Worm (Caenorhabditis elegans) whole organism, late embryonic: ENCODE results near the gene Y47D3B.3.

Source experiments
- F13H6.1 ChIP-seq: sonication (generic microtip); optimal IDR thresholded peaks from 2 replicates; lab custom pipeline; 2016; ENCODE audit warnings: missing genetic modification characterization, missing compliant biosample characterization
- K02D7.2 ChIP-seq: sonication (generic microtip); optimal IDR thresholded peaks from 2 replicates; lab custom pipeline; 2017; ENCODE audit warnings: mild to moderate bottlenecking, missing genetic modification characterization, missing compliant biosample characterization
- Y22D7AL.16 ChIP-seq: sonication (generic microtip); optimal IDR thresholded peaks from 2 replicates; lab custom pipeline; 2016; ENCODE audit warnings: missing genetic modification characterization, missing compliant biosample characterization
- ahr-1 ChIP-seq: sonication (generic microtip); optimal IDR thresholded peaks from 2 replicates; lab custom pipeline; 2016; ENCODE audit warnings: missing genetic modification characterization, missing compliant biosample characterization
- ceh-14 ChIP-seq: sonication (generic microtip); optimal IDR thresholded peaks from 2 replicates; lab custom pipeline; 2016; ENCODE audit warnings: missing genotype, missing genetic modification characterization, missing compliant biosample characterization
- ceh-18 ChIP-seq: sonication (generic microtip); optimal IDR thresholded peaks from 2 replicates; lab custom pipeline; 2016; ENCODE audit warnings: missing genetic modification characterization, missing compliant biosample characterization
- ceh-31 ChIP-seq: sonication (generic microtip); optimal IDR thresholded peaks from 2 replicates; lab custom pipeline; 2016; ENCODE audit warnings: missing genetic modification characterization, missing compliant biosample characterization
- ceh-45 ChIP-seq: fragments of 200-800 bp; sonication (Bioruptor generic); IDR thresholded peaks from 2 replicates; pipeline ENCODE4 v1.3.6; 2022; ENCODE audit warnings: missing genetic modification reagents, missing genetic modification characterization, missing compliant biosample characterization
- ceh-48 ChIP-seq: sonication (generic microtip); optimal IDR thresholded peaks from 2 replicates; lab custom pipeline; 2016; ENCODE audit warnings: missing genetic modification characterization, inconsistent platforms, missing compliant biosample characterization
- che-1 ChIP-seq: sonication (generic microtip); optimal IDR thresholded peaks from 2 replicates; lab custom pipeline; 2016; ENCODE audit warnings: mild to moderate bottlenecking, missing genetic modification characterization, missing compliant biosample characterization
- dmd-4 ChIP-seq: sonication (generic microtip); optimal IDR thresholded peaks from 2 replicates; lab custom pipeline; 2016; ENCODE audit warnings: borderline replicate concordance, missing genetic modification characterization, missing compliant biosample characterization
- dve-1 ChIP-seq: sonication (generic microtip); optimal IDR thresholded peaks from 2 replicates; lab custom pipeline; 2017; ENCODE audit warnings: antibody characterized with exemption, mild to moderate bottlenecking, missing genetic modification characterization, missing compliant biosample characterization
- elt-2 ChIP-seq: sonication (generic microtip); optimal IDR thresholded peaks from 2 replicates; lab custom pipeline; 2016; ENCODE audit warnings: missing genetic modification reagents, missing genetic modification characterization, missing compliant biosample characterization
- ets-4 ChIP-seq: sonication (generic microtip); optimal IDR thresholded peaks from 2 replicates; lab custom pipeline; 2016; ENCODE audit warnings: missing genetic modification characterization, missing compliant biosample characterization
- eyg-1 ChIP-seq: sonication (generic microtip); optimal IDR thresholded peaks from 2 replicates; lab custom pipeline; 2016; ENCODE audit warnings: missing genotype, missing genetic modification characterization, missing compliant biosample characterization
- fkh-10 ChIP-seq: fragments of 150-350 bp; optimal IDR thresholded peaks from 2 replicates; lab custom pipeline; 2014; ENCODE audit warnings: missing biosample characterization, missing genetic modification reagents, missing genetic modification characterization
- fkh-6 ChIP-seq: sonication (generic microtip); optimal IDR thresholded peaks from 2 replicates; lab custom pipeline; 2016; ENCODE audit warnings: missing genetic modification characterization, missing compliant biosample characterization
- hlh-13 ChIP-seq: fragments of 200-800 bp; sonication (Bioruptor generic); optimal IDR thresholded peaks from 2 replicates; lab custom pipeline; 2018; ENCODE audit warnings: mild to moderate bottlenecking, missing genetic modification characterization, missing compliant biosample characterization
- hlh-15 ChIP-seq: sonication (generic microtip); optimal IDR thresholded peaks from 2 replicates; lab custom pipeline; 2016; ENCODE audit warnings: missing genetic modification characterization, missing compliant biosample characterization
- hlh-6 ChIP-seq: sonication (generic microtip); optimal IDR thresholded peaks from 2 replicates; lab custom pipeline; 2016; ENCODE audit warnings: missing genotype, missing genetic modification characterization, missing compliant biosample characterization
- hlh-8 ChIP-seq: sonication (generic microtip); optimal IDR thresholded peaks from 2 replicates; lab custom pipeline; 2016; ENCODE audit warnings: missing genotype, missing genetic modification characterization, missing compliant biosample characterization
- madf-2 ChIP-seq: sonication (generic microtip); optimal IDR thresholded peaks from 2 replicates; lab custom pipeline; 2017; ENCODE audit warnings: missing genetic modification characterization, missing compliant biosample characterization
- nfya-1 ChIP-seq: sonication (generic microtip); optimal IDR thresholded peaks from 2 replicates; lab custom pipeline; 2017; ENCODE audit warnings: missing genetic modification characterization, mild to moderate bottlenecking, missing compliant biosample characterization, antibody characterized with exemption, moderate library complexity
- nhr-11 ChIP-seq: fragments of 150-350 bp; optimal IDR thresholded peaks from 2 replicates; lab custom pipeline; 2014; ENCODE audit warnings: missing biosample characterization, missing genetic modification characterization
- nhr-232 ChIP-seq: sonication (generic microtip); optimal IDR thresholded peaks from 2 replicates; lab custom pipeline; 2016; ENCODE audit warnings: missing genetic modification characterization, missing compliant biosample characterization
- pat-9 ChIP-seq: fragments of 200-800 bp; sonication (Bioruptor generic); optimal IDR thresholded peaks from 2 replicates; lab custom pipeline; 2018; ENCODE audit warnings: mild to moderate bottlenecking, missing genetic modification characterization, moderate library complexity, missing compliant biosample characterization
- pha-2 ChIP-seq: sonication (generic microtip); optimal IDR thresholded peaks from 2 replicates; lab custom pipeline; 2017; ENCODE audit warnings: mild to moderate bottlenecking, missing genetic modification characterization, missing compliant biosample characterization
- pha-4 ChIP-seq: fragments of 150-350 bp; optimal IDR thresholded peaks from 2 replicates; lab custom pipeline; 2018; ENCODE audit warnings: missing biosample characterization, missing genetic modification reagents, missing genetic modification characterization
- pros-1 ChIP-seq: fragments of 150-350 bp; optimal IDR thresholded peaks from 2 replicates; lab custom pipeline; 2014; ENCODE audit warnings: missing biosample characterization, missing genetic modification reagents, missing genetic modification characterization
- ref-2 ChIP-seq: sonication (generic microtip); optimal IDR thresholded peaks from 2 replicates; lab custom pipeline; 2016; ENCODE audit warnings: missing genetic modification characterization, missing compliant biosample characterization
- rnt-1 ChIP-seq: sonication (generic microtip); optimal IDR thresholded peaks from 2 replicates; lab custom pipeline; 2016; ENCODE audit warnings: missing genetic modification characterization, missing compliant biosample characterization
- sdc-2 ChIP-seq: sonication (generic microtip); optimal IDR thresholded peaks from 2 replicates; lab custom pipeline; 2016; ENCODE audit warnings: missing genotype, missing genetic modification characterization, missing compliant biosample characterization
- syd-9 ChIP-seq: sonication (generic microtip); optimal IDR thresholded peaks from 2 replicates; lab custom pipeline; 2016; ENCODE audit warnings: mild to moderate bottlenecking, missing genetic modification characterization, moderate library complexity, missing compliant biosample characterization
- tbx-2 ChIP-seq: sonication (generic microtip); optimal IDR thresholded peaks from 2 replicates; lab custom pipeline; 2016; ENCODE audit warnings: missing genetic modification characterization, missing compliant biosample characterization
- unc-3 ChIP-seq, 2 experiments: fragments of 200-800 bp in 1 of 2; sonication (Bioruptor generic) in 1 of 2; sonication (generic microtip) in 1 of 2; conservative IDR thresholded peaks in 1 of 2; optimal IDR thresholded peaks in 1 of 2; 2 replicates each; pipeline versions ENCODE4 v1.3.6 to Lab custom; 2016 to 2022; ENCODE audit warnings: missing compliant biosample characterization in 2 of 2, missing genetic modification characterization in 2 of 2, missing genetic modification reagents in 1 of 2
- zip-5 ChIP-seq: sonication (generic microtip); optimal IDR thresholded peaks from 2 replicates; lab custom pipeline; 2016; ENCODE audit warnings: missing genetic modification characterization, missing compliant biosample characterization

The Y47D3B.3 gene

DNA sequence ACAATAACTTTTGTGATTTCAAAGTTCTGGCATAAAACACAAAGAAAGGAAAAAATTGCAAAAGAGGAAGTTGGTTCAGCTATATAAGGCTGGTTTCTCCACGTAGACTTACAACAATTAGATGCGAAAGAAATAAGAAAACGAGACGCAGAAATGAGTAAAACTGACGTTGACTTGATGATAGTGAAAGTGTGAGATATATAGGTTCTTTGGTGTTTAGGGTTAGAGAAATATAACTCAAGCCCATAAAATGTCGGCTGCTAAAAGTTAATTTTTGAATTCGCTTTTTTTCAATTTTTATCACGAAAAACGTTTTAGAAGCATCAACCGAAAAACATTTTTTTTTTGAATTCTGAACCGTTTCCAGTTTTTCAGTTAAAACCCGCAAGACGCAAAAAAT is 19.1 kb upstream of the Y47D3B.3 start:
- TF ChIP-seq ref-2 (no peak), elt-2 (tag; lab: Kevin White, UChicago) (no peak), hlh-6 (tag; lab: Kevin White, UChicago) (no peak), pat-9 (tag; lab: Kevin White, UChicago) (no peak), tbx-2 (no peak), F13H6.1 (tag; lab: Kevin White, UChicago) (no peak), nhr-232 (tag; lab: Kevin White, UChicago) (no peak), fkh-10 (GFP tag; lab: Kevin White, UChicago) (no peak), ceh-18 (tag; lab: Kevin White, UChicago) (no peak), dmd-4 (tag; lab: Kevin White, UChicago) (no peak), ets-4 (tag; lab: Kevin White, UChicago) (no peak), hlh-13 (GFP tag; lab: Kevin White, UChicago) (no peak), che-1 (tag; lab: Kevin White, UChicago) (no peak), ceh-14 (no peak), fkh-6 (tag; lab: Kevin White, UChicago) (no peak), zip-5 (tag; lab: Kevin White, UChicago) (no peak), rnt-1 (no peak), pros-1 (tag; lab: Kevin White, UChicago) (no peak)

DNA sequence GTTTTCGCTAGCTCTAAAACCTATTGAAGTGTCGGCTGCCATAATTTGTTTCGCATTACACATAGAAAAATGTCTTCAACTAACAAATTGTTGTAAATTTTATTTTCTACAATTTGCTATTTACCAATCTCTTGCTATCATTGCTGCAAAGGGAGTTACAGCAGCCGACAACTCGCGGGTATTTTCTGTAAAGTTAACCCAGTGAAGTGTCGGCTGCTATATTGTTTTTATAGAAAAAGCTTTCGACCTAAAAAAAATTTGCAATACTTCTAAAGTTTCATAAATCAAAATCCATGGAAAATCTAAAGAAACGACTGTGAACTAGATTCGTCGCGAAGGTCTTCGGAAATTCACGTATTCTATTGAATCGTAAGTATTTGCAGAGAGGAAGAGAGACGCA is 18.7 kb upstream of the Y47D3B.3 start:
- no peak for TF ChIP-seq ceh-45 (GFP tag; lab: Robert Waterston, UW)
- TF ChIP-seq K02D7.2 (tag; lab: Kevin White, UChicago) = no peak
- no peak for TF ChIP-seq pha-2 (tag; lab: Kevin White, UChicago)
- no peak for TF ChIP-seq eyg-1 (tag; lab: Kevin White, UChicago)
- TF ChIP-seq nhr-11 (tag; lab: Kevin White, UChicago) = no peak
- no peak for TF ChIP-seq dve-1
- no peak for TF ChIP-seq ceh-48 (tag; lab: Kevin White, UChicago)
- TF ChIP-seq hlh-13 (GFP tag; lab: Kevin White, UChicago) = no peak
- TF ChIP-seq syd-9 (tag; lab: Kevin White, UChicago) = no peak
- no peak for TF ChIP-seq hlh-15 (tag; lab: Kevin White, UChicago)
- TF ChIP-seq ceh-31 (tag; lab: Kevin White, UChicago) = no peak
- no peak for TF ChIP-seq pha-4 (tag; lab: Kevin White, UChicago)
- no peak for TF ChIP-seq unc-3 (GFP tag; conservative IDR thresholded peaks at IDR 0.05; lab: Robert Waterston, UW)
- TF ChIP-seq unc-3 (tag; optimal IDR thresholded peaks at IDR 0.05; lab: Kevin White, UChicago) = no peak
- TF ChIP-seq pat-9 (tag; lab: Kevin White, UChicago) = no peak
- no peak for TF ChIP-seq madf-2 (tag; lab: Kevin White, UChicago)
- TF ChIP-seq Y22D7AL.16 (tag; lab: Kevin White, UChicago) = no peak

DNA sequence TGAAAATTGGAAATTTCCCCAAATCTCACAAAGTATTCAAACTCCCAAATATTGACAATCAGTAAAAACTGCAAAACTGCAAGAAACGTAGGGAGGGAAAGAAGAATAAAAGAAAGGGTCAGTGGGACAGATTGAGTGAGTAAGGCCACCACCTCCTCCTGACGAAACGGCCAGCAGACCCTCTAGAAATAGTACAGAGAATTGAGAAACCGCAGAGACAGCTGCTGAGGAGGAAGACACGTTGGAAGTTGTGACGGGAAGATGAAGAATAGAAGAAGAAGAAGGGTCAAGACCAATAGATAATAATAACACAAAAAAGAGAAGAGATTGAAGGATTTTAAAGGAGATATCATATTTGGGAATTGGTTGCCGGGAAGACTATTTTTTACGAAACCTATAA is 17.0 kb upstream of the Y47D3B.3 start:
- peak; percentile 30 for TF ChIP-seq rnt-1
- peak; percentile 14 for TF ChIP-seq nfya-1 (tag; lab: Kevin White, UChicago)
- peak; percentile 13 for TF ChIP-seq pat-9 (tag; lab: Kevin White, UChicago)
- TF ChIP-seq sdc-2 (tag; lab: Kevin White, UChicago) = no peak

DNA sequence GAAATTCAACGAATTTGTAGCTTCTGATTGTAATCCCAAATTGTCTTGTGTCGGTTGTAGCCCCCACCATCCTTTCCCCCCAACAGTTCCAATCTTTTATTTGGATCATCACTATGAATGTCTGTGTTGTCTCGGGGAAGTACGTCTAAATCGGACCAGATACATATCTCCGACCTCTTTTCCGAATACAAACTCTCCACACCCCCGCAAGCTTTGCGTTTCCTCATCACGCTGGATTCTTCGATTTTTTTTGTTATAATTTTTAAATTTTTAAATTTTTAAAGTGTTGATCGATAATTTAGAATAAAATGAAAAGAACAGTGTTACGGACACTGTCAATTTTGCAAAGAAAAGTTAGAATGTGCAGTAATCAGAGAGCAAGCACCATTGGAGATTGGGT is 15.7 kb upstream of the Y47D3B.3 start, which contains the start of gene subs-4:
subs-4 (plus strand) TSS at position 301 of the 400 bp plus-strand sequence.
- TF ChIP-seq ahr-1 (tag; lab: Kevin White, UChicago) (no peak), hlh-8 (tag; lab: Kevin White, UChicago) (no peak), syd-9 (tag; lab: Kevin White, UChicago) (no peak)
